Worm (Caenorhabditis elegans) whole organism, young adult: ENCODE measurements around the gene C14B4.2.

Experiments
- B0261.1 ChIP-seq: sonication (generic microtip); optimal IDR thresholded peaks from 2 replicates; lab custom pipeline; 2016; ENCODE audit warnings: mild to moderate bottlenecking, missing genetic modification characterization, moderate library complexity, missing compliant biosample characterization
- F22D6.2 ChIP-seq: sonication (generic microtip); optimal IDR thresholded peaks from 2 replicates; lab custom pipeline; 2016; ENCODE audit warnings: mild to moderate bottlenecking, missing genetic modification characterization, missing compliant biosample characterization
- F37B4.10 ChIP-seq: fragments of 200-800 bp; sonication (Bioruptor generic); IDR thresholded peaks from 2 replicates; pipeline ENCODE4 v1.3.6; 2022; ENCODE audit warnings: missing genetic modification characterization, missing compliant biosample characterization
- F39B2.1 ChIP-seq: fragments of 200-800 bp; sonication (Bioruptor generic); IDR thresholded peaks from 2 replicates; pipeline ENCODE4 v1.3.6; 2022; ENCODE audit warnings: missing genetic modification reagents, missing genetic modification characterization, missing compliant biosample characterization
- F52B5.7 ChIP-seq: sonication (generic microtip); optimal IDR thresholded peaks from 2 replicates; lab custom pipeline; 2016; ENCODE audit warnings: mild to moderate bottlenecking, missing genetic modification characterization, missing compliant biosample characterization
- T26A5.8 ChIP-seq: sonication (generic microtip); optimal IDR thresholded peaks from 2 replicates; lab custom pipeline; 2016; ENCODE audit warnings: missing genetic modification characterization, missing compliant biosample characterization
- Y56A3A.18 ChIP-seq: fragments of 200-800 bp; sonication (Bioruptor generic); IDR thresholded peaks from 2 replicates; pipeline ENCODE4 v1.3.6; 2022; ENCODE audit warnings: missing genetic modification reagents, missing genetic modification characterization, missing compliant biosample characterization
- akir-1 ChIP-seq: fragments of 200-800 bp; sonication (Bioruptor generic); optimal IDR thresholded peaks from 2 replicates; lab custom pipeline; 2018; ENCODE audit warnings: mild to moderate bottlenecking, missing genetic modification characterization, moderate library complexity, missing compliant biosample characterization
- attf-5 ChIP-seq: fragments of 200-800 bp; sonication (Bioruptor generic); optimal IDR thresholded peaks from 2 replicates; lab custom pipeline; 2018; ENCODE audit warnings: mild to moderate bottlenecking, missing genetic modification characterization, missing compliant biosample characterization
- bed-1 ChIP-seq: fragments of 200-800 bp; sonication (Bioruptor generic); IDR thresholded peaks from 2 replicates; pipeline ENCODE4 v1.3.6; 2022; ENCODE audit warnings: missing genetic modification reagents, missing genetic modification characterization, missing compliant biosample characterization
- bed-2 ChIP-seq: fragments of 200-800 bp; sonication (Bioruptor generic); IDR thresholded peaks from 2 replicates; pipeline ENCODE4 v1.3.6; 2022; ENCODE audit warnings: missing genetic modification reagents, missing genetic modification characterization, missing compliant biosample characterization
- cebp-1 ChIP-seq, 2 experiments: fragments of 200-800 bp in 1 of 2; sonication (Bioruptor generic) in 1 of 2; sonication (generic microtip) in 1 of 2; IDR thresholded peaks in 1 of 2; optimal IDR thresholded peaks in 1 of 2; 2 replicates each; pipeline versions ENCODE4 v1.3.6 to Lab custom; 2017 to 2022; ENCODE audit warnings: missing compliant biosample characterization in 2 of 2, missing genetic modification characterization in 2 of 2, mild to moderate bottlenecking in 1 of 2, missing genetic modification reagents in 1 of 2, moderate library complexity in 1 of 2
- cebp-2 ChIP-seq: fragments of 200-800 bp; sonication (Bioruptor generic); IDR thresholded peaks from 2 replicates; pipeline ENCODE4 v1.3.6; 2022; ENCODE audit warnings: missing genetic modification characterization, missing compliant biosample characterization
- ceh-100 ChIP-seq: fragments of 200-800 bp; sonication (Bioruptor generic); IDR thresholded peaks from 2 replicates; pipeline ENCODE4 v1.3.6; 2022; ENCODE audit warnings: missing genetic modification reagents, missing genetic modification characterization, missing compliant biosample characterization
- ceh-40 ChIP-seq: fragments of 200-800 bp; sonication (Bioruptor generic); IDR thresholded peaks from 2 replicates; pipeline ENCODE4 v1.3.6; 2022; ENCODE audit warnings: missing genetic modification characterization, missing compliant biosample characterization
- dpff-1 ChIP-seq: sonication (generic microtip); optimal IDR thresholded peaks from 2 replicates; lab custom pipeline; 2017; ENCODE audit warnings: mild to moderate bottlenecking, missing genetic modification characterization, missing compliant biosample characterization
- hlh-12 ChIP-seq: sonication (generic microtip); optimal IDR thresholded peaks from 2 replicates; lab custom pipeline; 2016; ENCODE audit warnings: missing genetic modification characterization, missing compliant biosample characterization
- hlh-26 ChIP-seq: fragments of 200-800 bp; sonication (Bioruptor generic); conservative IDR thresholded peaks from 2 replicates; pipeline ENCODE4 v1.3.6; 2022; ENCODE audit warnings: missing genetic modification reagents, missing genetic modification characterization, missing compliant biosample characterization
- hrde-1 ChIP-seq: sonication (generic microtip); optimal IDR thresholded peaks from 2 replicates; lab custom pipeline; 2016; ENCODE audit warnings: missing genetic modification characterization, mild to moderate bottlenecking, missing compliant biosample characterization, moderate library complexity, missing genotype, missing genetic modification reagents, borderline replicate concordance
- lsl-1 ChIP-seq: fragments of 200-800 bp; sonication (Bioruptor generic); optimal IDR thresholded peaks from 2 replicates; lab custom pipeline; 2018; ENCODE audit warnings: mild to moderate bottlenecking, missing genetic modification characterization, moderate library complexity, missing compliant biosample characterization
- madf-6 ChIP-seq: fragments of 200-800 bp; sonication (Bioruptor generic); IDR thresholded peaks from 2 replicates; pipeline ENCODE4 v1.3.6; 2022; ENCODE audit warnings: missing genetic modification reagents, missing genetic modification characterization, missing compliant biosample characterization
- nfya-1 ChIP-seq: sonication (generic microtip); optimal IDR thresholded peaks from 2 replicates; lab custom pipeline; 2017; ENCODE audit warnings: antibody characterized with exemption, missing compliant biosample characterization, missing genetic modification characterization, borderline replicate concordance; ENCODE audit not compliant: insufficient read depth
- nfya-2 ChIP-seq: fragments of 200-800 bp; sonication (Bioruptor generic); IDR thresholded peaks from 2 replicates; pipeline ENCODE4 v1.3.6; 2022; ENCODE audit warnings: missing genetic modification reagents, missing genetic modification characterization, missing compliant biosample characterization
- nhr-120 ChIP-seq: fragments of 200-800 bp; sonication (Bioruptor generic); IDR thresholded peaks from 2 replicates; pipeline ENCODE4 v1.3.6; 2022; ENCODE audit warnings: missing genetic modification characterization, missing compliant biosample characterization
- nhr-80 ChIP-seq: sonication (generic microtip); optimal IDR thresholded peaks from 2 replicates; lab custom pipeline; 2016; ENCODE audit warnings: missing genetic modification characterization, missing compliant biosample characterization
- rec-8 ChIP-seq, 2 experiments: sonication (generic microtip); optimal IDR thresholded peaks; 2 replicates each; lab custom pipeline; 2016; ENCODE audit warnings: mild to moderate bottlenecking in 2 of 2, missing genetic modification characterization in 2 of 2, missing genetic modification reagents in 2 of 2, missing genotype in 2 of 2, missing biosample characterization in 1 of 2, missing compliant biosample characterization in 1 of 2, moderate library complexity in 1 of 2
- repo-1 ChIP-seq: sonication (generic microtip); optimal IDR thresholded peaks from 2 replicates; lab custom pipeline; 2017; ENCODE audit warnings: mild to moderate bottlenecking, missing genetic modification characterization, missing compliant biosample characterization
- snpc-1.1 ChIP-seq: sonication (generic microtip); optimal IDR thresholded peaks from 2 replicates; lab custom pipeline; 2017; ENCODE audit warnings: missing genetic modification characterization, mild to moderate bottlenecking, missing compliant biosample characterization, antibody characterized with exemption, moderate library complexity, missing genotype, missing genetic modification reagents; ENCODE audit not compliant: insufficient read depth
- somi-1 ChIP-seq: fragments of 200-800 bp; sonication (Bioruptor generic); optimal IDR thresholded peaks from 2 replicates; lab custom pipeline; 2018; ENCODE audit warnings: mild to moderate bottlenecking, missing genetic modification characterization, missing compliant biosample characterization
- sptf-2 ChIP-seq: fragments of 200-800 bp; sonication (Bioruptor generic); optimal IDR thresholded peaks from 2 replicates; lab custom pipeline; 2018; ENCODE audit warnings: mild to moderate bottlenecking, missing genetic modification characterization, missing compliant biosample characterization
- unc-130 ChIP-seq: sonication (generic microtip); optimal IDR thresholded peaks from 2 replicates; lab custom pipeline; 2016; ENCODE audit warnings: missing genetic modification reagents, missing genetic modification characterization, missing compliant biosample characterization
- ztf-26 ChIP-seq: sonication (generic microtip); optimal IDR thresholded peaks from 2 replicates; lab custom pipeline; 2017; ENCODE audit warnings: missing genetic modification characterization, missing compliant biosample characterization
- ztf-6 ChIP-seq: fragments of 200-800 bp; sonication (Bioruptor generic); IDR thresholded peaks from 2 replicates; pipeline ENCODE4 v1.3.6; 2022; ENCODE audit warnings: missing genetic modification reagents, missing genetic modification characterization, missing compliant biosample characterization

The C14B4.2 gene

ce11 chrV:19325436-19325835 is 37.0 kb downstream of the C14B4.2 start:
- TF ChIP-seq lsl-1, result no peak
- no peak for TF ChIP-seq sptf-2 (GFP tag; lab: Kevin White, UChicago)
- no peak for TF ChIP-seq nfya-1 (tag; lab: Kevin White, UChicago)
- no peak for TF ChIP-seq cebp-2
- no peak for TF ChIP-seq F37B4.10 (GFP tag; lab: Robert Waterston, UW)
- no peak for TF ChIP-seq akir-1
- TF ChIP-seq somi-1 (GFP tag; lab: Kevin White, UChicago), result no peak
- TF ChIP-seq ceh-40 (GFP tag; lab: Robert Waterston, UW), result no peak
- TF ChIP-seq dpff-1 (tag; lab: Kevin White, UChicago), result no peak
- no peak for TF ChIP-seq F52B5.7 (tag; lab: Kevin White, UChicago)
- TF ChIP-seq ztf-26 (tag; lab: Kevin White, UChicago), result no peak
- no peak for TF ChIP-seq bed-2 (GFP tag; lab: Robert Waterston, UW)
- TF ChIP-seq bed-1 (GFP tag; lab: Robert Waterston, UW), result no peak
- no peak for TF ChIP-seq unc-130 (GFP tag; lab: Kevin White, UChicago)
- no peak for TF ChIP-seq attf-5 (GFP tag; lab: Kevin White, UChicago)
- no peak for TF ChIP-seq nhr-120 (GFP tag; lab: Robert Waterston, UW)
- TF ChIP-seq hlh-12 (tag; lab: Kevin White, UChicago), result no peak
- TF ChIP-seq ceh-100 (GFP tag; lab: Robert Waterston, UW), result no peak
- no peak for TF ChIP-seq ztf-6
- TF ChIP-seq hlh-26 (GFP tag; lab: Robert Waterston, UW), result no peak

- TF ChIP-seq repo-1 (tag; lab: Kevin White, UChicago), result no peak
- TF ChIP-seq ceh-100 (GFP tag; lab: Robert Waterston, UW), result no peak
- no peak for TF ChIP-seq B0261.1 (tag; lab: Kevin White, UChicago)
- no peak for TF ChIP-seq snpc-1.1 (tag; lab: Kevin White, UChicago)
- TF ChIP-seq T26A5.8 (tag; lab: Kevin White, UChicago), result no peak
- TF ChIP-seq nfya-2, result no peak
- TF ChIP-seq sptf-2 (GFP tag; lab: Kevin White, UChicago), result no peak
- TF ChIP-seq, all 124 proteins: peak for 0
These were observed 40.1 kb downstream of the C14B4.2 start, which contains the start of gene C43D7.4 for ce11 chrV:19322387-19322786. Gene C43D7.4 (minus strand): TSS chrV:19322487.

- TF ChIP-seq madf-6 (GFP tag; lab: Robert Waterston, UW) (no peak), Y56A3A.18 (GFP tag; lab: Robert Waterston, UW) (no peak), F39B2.1 (GFP tag; lab: Robert Waterston, UW) (no peak), hrde-1 (tag; lab: Kevin White, UChicago) (no peak), cebp-1 (GFP tag; IDR thresholded peaks at IDR 0.05; lab: Robert Waterston, UW) (no peak), cebp-1 (tag; optimal IDR thresholded peaks at IDR 0.05; lab: Kevin White, UChicago) (no peak), F22D6.2 (tag; lab: Kevin White, UChicago) (no peak)
- TF ChIP-seq, all 124 proteins: peak for 0
These were observed 42.1 kb downstream of the C14B4.2 start, which contains the start of gene sdz-6 for ce11 chrV:19320385-19320784. Gene sdz-6 (plus strand): TSS chrV:19320613.

ce11 chrV:19319460-19319995 is 42.9 kb downstream of the C14B4.2 start, which contains the start of gene C43D7.7:
Gene C43D7.7 (minus strand): TSS chrV:19319510.
- TF ChIP-seq rec-8 (tag; optimal IDR thresholded peaks at IDR 0.05; lab: Kevin White, UChicago) (no peak), nhr-80 (peak; percentile 36)
- TF ChIP-seq, all 124 proteins: peak for 1
